Worm (Caenorhabditis elegans) whole organism, L1 larva: Measurements from ENCODE around the gene nas-38.

Experiments
- Y116A8C.19 ChIP-seq: sonication (generic microtip); optimal IDR thresholded peaks from 2 replicates; lab custom pipeline; 2016; ENCODE audit warnings: missing compliant biosample characterization, missing genetic modification characterization, borderline replicate concordance
- aha-1 ChIP-seq: fragments of 150-350 bp; optimal IDR thresholded peaks from 2 replicates; lab custom pipeline; 2014; ENCODE audit warnings: missing biosample characterization, missing genetic modification characterization
- alr-1 ChIP-seq: fragments of 200-800 bp; sonication (Bioruptor generic); optimal IDR thresholded peaks from 2 replicates; lab custom pipeline; 2018; ENCODE audit warnings: borderline replicate concordance, mild to moderate bottlenecking, missing genetic modification characterization, missing compliant biosample characterization
- dpl-1 ChIP-seq, 3 experiments: fragments of 150-350 bp in 2 of 3; sonication (generic microtip) in 1 of 3; optimal IDR thresholded peaks; 2 replicates each; lab custom pipeline; 2014 to 2017; ENCODE audit warnings: missing biosample characterization in 3 of 3, missing genetic modification characterization in 3 of 3, missing genetic modification reagents in 3 of 3
- dsc-1 ChIP-seq: sonication (generic microtip); optimal IDR thresholded peaks from 2 replicates; lab custom pipeline; 2016; ENCODE audit warnings: mild to moderate bottlenecking, missing genetic modification characterization, missing compliant biosample characterization
- efl-3 ChIP-seq: fragments of 200-800 bp; sonication (Bioruptor generic); optimal IDR thresholded peaks from 2 replicates; lab custom pipeline; 2018; ENCODE audit warnings: mild to moderate bottlenecking, missing genetic modification characterization, missing compliant biosample characterization
- egl-13 ChIP-seq: sonication (generic microtip); optimal IDR thresholded peaks from 2 replicates; lab custom pipeline; 2016; ENCODE audit warnings: missing genotype, missing genetic modification reagents, missing genetic modification characterization, missing compliant biosample characterization
- egl-27 ChIP-seq, 2 experiments: fragments of 150-350 bp in 1 of 2; sonication (generic microtip); optimal IDR thresholded peaks; 3 replicates each; lab custom pipeline; 2017 to 2018; ENCODE audit warnings: missing biosample characterization in 2 of 2, missing genetic modification characterization in 2 of 2, missing genetic modification reagents in 2 of 2
- elt-2 ChIP-seq: sonication (generic microtip); optimal IDR thresholded peaks from 2 replicates; lab custom pipeline; 2016; ENCODE audit warnings: missing genetic modification characterization, mild to moderate bottlenecking, inconsistent platforms, missing compliant biosample characterization, missing genetic modification reagents
- fkh-4 ChIP-seq: sonication (generic microtip); optimal IDR thresholded peaks from 2 replicates; lab custom pipeline; 2016; ENCODE audit warnings: missing compliant biosample characterization, missing genetic modification characterization, borderline replicate concordance
- fkh-8 ChIP-seq: sonication (generic microtip); optimal IDR thresholded peaks from 2 replicates; lab custom pipeline; 2016; ENCODE audit warnings: mild to moderate bottlenecking, missing genetic modification characterization, missing compliant biosample characterization
- hlh-4 ChIP-seq: sonication (generic microtip); optimal IDR thresholded peaks from 2 replicates; lab custom pipeline; 2016; ENCODE audit warnings: mild to moderate bottlenecking, missing genetic modification characterization, missing compliant biosample characterization
- hpl-2 ChIP-seq: fragments of 150-350 bp; optimal IDR thresholded peaks from 2 replicates; lab custom pipeline; 2014; ENCODE audit warnings: missing biosample characterization, missing genetic modification reagents, missing genetic modification characterization
- jun-1 ChIP-seq: fragments of 150-350 bp; optimal IDR thresholded peaks from 2 replicates; lab custom pipeline; 2014; ENCODE audit warnings: missing biosample characterization, missing genetic modification reagents, missing genetic modification characterization
- lin-13 ChIP-seq: fragments of 150-350 bp; optimal IDR thresholded peaks from 2 replicates; lab custom pipeline; 2014; ENCODE audit warnings: missing biosample characterization, missing genetic modification reagents, missing genetic modification characterization
- lin-14 ChIP-seq: fragments of 200-800 bp; sonication (Bioruptor generic); optimal IDR thresholded peaks from 2 replicates; lab custom pipeline; 2018; ENCODE audit warnings: mild to moderate bottlenecking, missing genetic modification characterization, moderate library complexity, missing compliant biosample characterization
- lin-15B ChIP-seq: fragments of 150-350 bp; sonication (generic microtip); optimal IDR thresholded peaks from 3 replicates; lab custom pipeline; 2014; ENCODE audit warnings: missing biosample characterization, missing genetic modification characterization
- lin-35 ChIP-seq, 2 experiments: fragments of 150-350 bp; optimal IDR thresholded peaks; 2 replicates each; lab custom pipeline; 2014; ENCODE audit warnings: missing biosample characterization in 2 of 2, missing genetic modification characterization in 2 of 2, missing genetic modification reagents in 2 of 2
- lin-39 ChIP-seq: fragments of 150-350 bp; optimal IDR thresholded peaks from 2 replicates; lab custom pipeline; 2014; ENCODE audit warnings: missing biosample characterization, missing genetic modification reagents, missing genetic modification characterization
- mab-9 ChIP-seq: fragments of 200-800 bp; sonication (Bioruptor generic); IDR thresholded peaks from 2 replicates; pipeline ENCODE4 v1.3.6; 2022; ENCODE audit warnings: missing genetic modification reagents, missing genetic modification characterization, missing compliant biosample characterization
- mdl-1 ChIP-seq, 2 experiments: fragments of 150-350 bp; optimal IDR thresholded peaks; 2 replicates each; lab custom pipeline; 2014 to 2017; ENCODE audit warnings: missing biosample characterization in 2 of 2, missing genetic modification characterization in 2 of 2, inconsistent platforms in 1 of 2
- mep-1 ChIP-seq: fragments of 150-350 bp; optimal IDR thresholded peaks from 2 replicates; lab custom pipeline; 2014; ENCODE audit warnings: missing biosample characterization, missing genetic modification characterization
- nhr-11 ChIP-seq: fragments of 150-350 bp; optimal IDR thresholded peaks from 2 replicates; lab custom pipeline; 2014; ENCODE audit warnings: missing biosample characterization, missing genetic modification characterization
- nhr-20 ChIP-seq: sonication (generic microtip); optimal IDR thresholded peaks from 2 replicates; lab custom pipeline; 2016; ENCODE audit warnings: mild to moderate bottlenecking, missing genetic modification characterization, missing compliant biosample characterization
- nhr-71 ChIP-seq: sonication (generic microtip); optimal IDR thresholded peaks from 2 replicates; lab custom pipeline; 2016; ENCODE audit warnings: mild to moderate bottlenecking, missing genetic modification characterization, moderate library complexity, missing compliant biosample characterization
- nhr-76 ChIP-seq: sonication (generic microtip); optimal IDR thresholded peaks from 2 replicates; lab custom pipeline; 2017; ENCODE audit warnings: missing biosample characterization, missing genetic modification characterization
- nhr-77 ChIP-seq: fragments of 150-350 bp; optimal IDR thresholded peaks from 2 replicates; lab custom pipeline; 2014; ENCODE audit warnings: missing biosample characterization, missing genetic modification characterization
- nhr-85 ChIP-seq: sonication (generic microtip); peaks from one replicate; lab custom pipeline; 2016; ENCODE audit warnings: missing genetic modification characterization, inconsistent platforms, missing compliant biosample characterization
- pag-3 ChIP-seq: sonication (generic microtip); optimal IDR thresholded peaks from 2 replicates; lab custom pipeline; 2017; ENCODE audit warnings: missing genetic modification characterization, mild to moderate bottlenecking, missing compliant biosample characterization, antibody characterized with exemption, borderline replicate concordance; ENCODE audit not compliant: insufficient read depth
- pqm-1 ChIP-seq: sonication (generic microtip); optimal IDR thresholded peaks from 3 replicates; lab custom pipeline; 2017; ENCODE audit warnings: missing biosample characterization, missing genetic modification characterization
- rnt-1 ChIP-seq: sonication (generic microtip); optimal IDR thresholded peaks from 2 replicates; lab custom pipeline; 2016; ENCODE audit warnings: mild to moderate bottlenecking, missing genetic modification characterization, moderate library complexity, missing compliant biosample characterization
- sup-37 ChIP-seq: fragments of 200-800 bp; sonication (Bioruptor generic); optimal IDR thresholded peaks from 2 replicates; lab custom pipeline; 2018; ENCODE audit warnings: mild to moderate bottlenecking, missing genetic modification characterization, missing compliant biosample characterization
- swsn-7 ChIP-seq: sonication (generic microtip); optimal IDR thresholded peaks from 2 replicates; lab custom pipeline; 2016; ENCODE audit warnings: missing genetic modification characterization, missing compliant biosample characterization
- tbx-2 ChIP-seq: sonication (generic microtip); optimal IDR thresholded peaks from 2 replicates; lab custom pipeline; 2016; ENCODE audit warnings: missing genetic modification characterization, missing compliant biosample characterization
- unc-130 ChIP-seq: fragments of 150-350 bp; optimal IDR thresholded peaks from 2 replicates; lab custom pipeline; 2017; ENCODE audit warnings: missing biosample characterization, missing genetic modification characterization, inconsistent platforms
- unc-30 ChIP-seq: sonication (generic microtip); optimal IDR thresholded peaks from 2 replicates; lab custom pipeline; 2017; ENCODE audit warnings: missing biosample characterization, missing genetic modification characterization
- unc-86 ChIP-seq: sonication (generic microtip); optimal IDR thresholded peaks from 2 replicates; lab custom pipeline; 2016; ENCODE audit warnings: missing genetic modification characterization, missing compliant biosample characterization
- zag-1 ChIP-seq: fragments of 150-350 bp; optimal IDR thresholded peaks from 2 replicates; lab custom pipeline; 2014; ENCODE audit warnings: missing biosample characterization, missing genetic modification characterization
- zip-4 ChIP-seq: fragments of 200-800 bp; sonication (Bioruptor generic); optimal IDR thresholded peaks from 2 replicates; lab custom pipeline; 2018; ENCODE audit warnings: mild to moderate bottlenecking, missing genetic modification characterization, moderate library complexity, missing compliant biosample characterization

The nas-38 gene

ce11 chrX:557857-558256 lies at the start of gene nas-38:
Gene nas-38, plus strand, starts transcription at chrX:558157.
- no peak for TF ChIP-seq fkh-4
- no peak for TF ChIP-seq egl-27 (tag; optimal IDR thresholded peaks at IDR 0.05; lab: Kevin White, UChicago)
- TF ChIP-seq egl-13 (tag; lab: Kevin White, UChicago) = no peak
- TF ChIP-seq hpl-2 (GFP tag; lab: Kevin White, UChicago) = no peak
- no peak for TF ChIP-seq mep-1 (tag; lab: Kevin White, UChicago)

ce11 chrX:514023-514422 lies 43.9 kb upstream of the nas-38 start:
- TF ChIP-seq dsc-1 (tag; lab: Kevin White, UChicago) = peak; percentile 32
- TF ChIP-seq nhr-11 (tag; lab: Kevin White, UChicago) = no peak
- peak; percentile 63 for TF ChIP-seq fkh-8 (tag; lab: Kevin White, UChicago)
- TF ChIP-seq, all 84 proteins: peak for 2

- TF ChIP-seq lin-14 (no peak), tbx-2 (tag; lab: Kevin White, UChicago) (no peak), egl-27 (tag; optimal IDR thresholded peaks at IDR 0.05; lab: Kevin White, UChicago) (no peak), nhr-77 (tag; lab: Kevin White, UChicago) (no peak), nhr-76 (no peak), pag-3 (tag; lab: Kevin White, UChicago) (no peak), rnt-1 (no peak), sup-37 (GFP tag; lab: Kevin White, UChicago) (no peak), aha-1 (tag; lab: Kevin White, UChicago) (no peak), Y116A8C.19 (no peak), lin-13 (GFP tag; lab: Kevin White, UChicago) (no peak), alr-1 (tag; lab: Kevin White, UChicago) (no peak), nhr-85 (no peak), jun-1 (tag; lab: Kevin White, UChicago) (no peak), swsn-7 (no peak), hpl-2 (GFP tag; lab: Kevin White, UChicago) (no peak), lin-15B (tag; lab: Kevin White, UChicago) (no peak), zip-4 (GFP tag; lab: Kevin White, UChicago) (no peak), egl-13 (tag; lab: Kevin White, UChicago) (no peak), pqm-1 (tag; lab: Kevin White, UChicago) (no peak)
Observed at ce11 chrX:520881-521280, 37.1 kb upstream of the nas-38 start, which contains the start of gene B0310.3. Gene B0310.3, minus strand, starts transcription at chrX:520981.

- TF ChIP-seq mdl-1 (tag; optimal IDR thresholded peaks at IDR 0.05; lab: Kevin White, UChicago) = no peak
- no peak for TF ChIP-seq lin-13 (GFP tag; lab: Kevin White, UChicago)
- TF ChIP-seq unc-86 (tag; lab: Kevin White, UChicago) = no peak
- TF ChIP-seq hlh-4 (tag; lab: Kevin White, UChicago) = no peak
- no peak for TF ChIP-seq elt-2 (tag; lab: Kevin White, UChicago)
- TF ChIP-seq lin-39 = no peak
- no peak for TF ChIP-seq alr-1 (tag; lab: Kevin White, UChicago)
- TF ChIP-seq nhr-71 (tag; lab: Kevin White, UChicago) = no peak
- TF ChIP-seq jun-1 (tag; lab: Kevin White, UChicago) = no peak
Observed at ce11 chrX:524498-524897, 33.5 kb upstream of the nas-38 start.

- TF ChIP-seq lin-35 (GFP tag; optimal IDR thresholded peaks at IDR 0.05; lab: Kevin White, UChicago) (no peak), efl-3 (GFP tag; lab: Kevin White, UChicago) (no peak), lin-13 (GFP tag; lab: Kevin White, UChicago) (no peak), mab-9 (GFP tag; lab: Robert Waterston, UW) (no peak), unc-130 (no peak), zag-1 (tag; lab: Kevin White, UChicago) (no peak), unc-30 (tag; lab: Kevin White, UChicago) (no peak), alr-1 (tag; lab: Kevin White, UChicago) (no peak), dpl-1 (GFP tag; optimal IDR thresholded peaks at IDR 0.05; lab: Kevin White, UChicago) (no peak), hlh-4 (tag; lab: Kevin White, UChicago) (no peak), nhr-20 (tag; lab: Kevin White, UChicago) (no peak), mdl-1 (tag; optimal IDR thresholded peaks at IDR 0.05; lab: Kevin White, UChicago) (no peak)
- TF ChIP-seq, all 84 proteins: peak for 0
Observed at ce11 chrX:527663-528062, 30.3 kb upstream of the nas-38 start.
